Fruit fly (Drosophila melanogaster) whole organism, embryonic: Measurements from ENCODE around the gene CG4009.
A peak's percentile ranks its signal among the peaks of the same experiment; 100 is the strongest.

ENCODE experiments used
- CG10654 ChIP-seq: fragments of 200-800 bp; sonication (Bioruptor generic); optimal IDR thresholded peaks from 2 replicates; lab custom pipeline; 2016; ENCODE audit warnings: missing biosample characterization, missing genetic modification characterization
- CG12071 ChIP-seq: fragments of 200-800 bp; sonication (Bioruptor generic); optimal IDR thresholded peaks from 3 replicates; lab custom pipeline; 2018; ENCODE audit warnings: missing biosample characterization, mild to moderate bottlenecking, missing genetic modification characterization
- CG12744 ChIP-seq: fragments of 200-800 bp; sonication (Bioruptor generic); optimal IDR thresholded peaks from 2 replicates; lab custom pipeline; 2016; ENCODE audit warnings: missing biosample characterization, missing genetic modification characterization
- CG12769 ChIP-seq: fragments of 200-800 bp; sonication (Bioruptor generic); optimal IDR thresholded peaks from 2 replicates; lab custom pipeline; 2019; ENCODE audit warnings: missing biosample characterization, mild to moderate bottlenecking, missing genetic modification characterization, moderate library complexity
- CG13123 ChIP-seq: fragments of 200-800 bp; sonication (Bioruptor generic); optimal IDR thresholded peaks from 2 replicates; lab custom pipeline; 2016; ENCODE audit warnings: missing biosample characterization, missing genetic modification characterization
- CG13775 ChIP-seq: fragments of 200-800 bp; sonication (Bioruptor generic); optimal IDR thresholded peaks from 3 replicates; lab custom pipeline; 2017; ENCODE audit warnings: missing biosample characterization, mild to moderate bottlenecking, missing genetic modification characterization
- CG14965 ChIP-seq: fragments of 200-800 bp; sonication (Bioruptor generic); optimal IDR thresholded peaks from 2 replicates; lab custom pipeline; 2016; ENCODE audit warnings: missing biosample characterization, missing genetic modification characterization, borderline replicate concordance
- CG15073 ChIP-seq: fragments of 200-800 bp; sonication (Bioruptor generic); optimal IDR thresholded peaks from 2 replicates; lab custom pipeline; 2016; ENCODE audit warnings: missing biosample characterization, missing genetic modification characterization
- CG16863 ChIP-seq: fragments of 200-800 bp; sonication (Bioruptor generic); optimal IDR thresholded peaks from 3 replicates; lab custom pipeline; 2016; ENCODE audit warnings: missing biosample characterization, missing genetic modification characterization
- CG1832 ChIP-seq: fragments of 200-800 bp; sonication (Bioruptor generic); optimal IDR thresholded peaks from 2 replicates; lab custom pipeline; 2017; ENCODE audit warnings: missing biosample characterization, mild to moderate bottlenecking, missing genetic modification characterization, inconsistent platforms
- CG18599 ChIP-seq: fragments of 200-800 bp; sonication (Bioruptor generic); optimal IDR thresholded peaks from 3 replicates; lab custom pipeline; 2017; ENCODE audit warnings: missing biosample characterization, missing genetic modification characterization, mild to moderate bottlenecking, moderate library complexity, missing genetic modification reagents
- CG2712 ChIP-seq: fragments of 200-800 bp; optimal IDR thresholded peaks from 3 replicates; lab custom pipeline; 2019; ENCODE audit warnings: missing biosample characterization, mild to moderate bottlenecking, missing genetic modification characterization, moderate library complexity
- CG33557 ChIP-seq: fragments of 200-800 bp; sonication (Bioruptor generic); optimal IDR thresholded peaks from 2 replicates; lab custom pipeline; 2019; ENCODE audit warnings: missing biosample characterization, mild to moderate bottlenecking, missing genetic modification characterization, moderate library complexity
- CG4820 ChIP-seq: fragments of 200-800 bp; sonication (Bioruptor generic); optimal IDR thresholded peaks from 3 replicates; lab custom pipeline; 2016; ENCODE audit warnings: missing biosample characterization, missing genetic modification characterization
- CG6654 ChIP-seq: fragments of 200-800 bp; sonication (Bioruptor generic); optimal IDR thresholded peaks from 2 replicates; lab custom pipeline; 2017; ENCODE audit warnings: missing biosample characterization, mild to moderate bottlenecking, missing genetic modification characterization
- CG7786 ChIP-seq: fragments of 200-800 bp; sonication (Bioruptor generic); optimal IDR thresholded peaks from 2 replicates; lab custom pipeline; 2016; ENCODE audit warnings: missing biosample characterization, missing genetic modification characterization
- CG9215 ChIP-seq: fragments of 200-800 bp; sonication (Bioruptor generic); IDR thresholded peaks from 2 replicates; pipeline ENCODE4 v1.3.6; 2022; ENCODE audit warnings: missing biosample characterization, missing genetic modification characterization
- CG9932 ChIP-seq: fragments of 200-800 bp; sonication (Bioruptor generic); IDR thresholded peaks from 2 replicates; pipeline ENCODE4 v1.3.6; 2022; ENCODE audit warnings: missing biosample characterization, missing genetic modification characterization
- Camta ChIP-seq: fragments of 200-800 bp; sonication (Bioruptor generic); optimal IDR thresholded peaks from 2 replicates; lab custom pipeline; 2016; ENCODE audit warnings: missing biosample characterization, missing genetic modification characterization
- CoRest ChIP-seq: fragments of 200-800 bp; sonication (Bioruptor generic); optimal IDR thresholded peaks from 3 replicates; lab custom pipeline; 2018; ENCODE audit warnings: missing biosample characterization, mild to moderate bottlenecking, missing genetic modification characterization, moderate library complexity
- Doc3 ChIP-seq: fragments of 200-800 bp; sonication (Bioruptor generic); IDR thresholded peaks from 3 replicates; pipeline ENCODE4 v1.3.6; 2022; ENCODE audit warnings: missing biosample characterization, missing genetic modification characterization; ENCODE audit not compliant: partially characterized antibody
- Fer2 ChIP-seq: fragments of 200-800 bp; sonication (Bioruptor generic); optimal IDR thresholded peaks from 2 replicates; lab custom pipeline; 2018; ENCODE audit warnings: missing biosample characterization, mild to moderate bottlenecking, missing genetic modification characterization, moderate library complexity
- HmgZ ChIP-seq: fragments of 200-800 bp; sonication (Bioruptor generic); optimal IDR thresholded peaks from 2 replicates; lab custom pipeline; 2018; ENCODE audit warnings: missing biosample characterization, mild to moderate bottlenecking, missing genetic modification characterization
- Hr39 ChIP-seq: fragments of >200 bp; optimal IDR thresholded peaks from 2 replicates; lab custom pipeline; 2017
- Mad ChIP-seq: fragments of 200-800 bp; sonication (Bioruptor generic); optimal IDR thresholded peaks from 2 replicates; lab custom pipeline; 2016; ENCODE audit warnings: missing biosample characterization, missing genetic modification characterization
- NfI ChIP-seq: fragments of 200-800 bp; sonication (Bioruptor generic); optimal IDR thresholded peaks from 3 replicates; lab custom pipeline; 2018; ENCODE audit warnings: missing biosample characterization, mild to moderate bottlenecking, missing genetic modification characterization, moderate library complexity
- Tbp ChIP-seq: fragments of >200 bp; optimal IDR thresholded peaks from 2 replicates; lab custom pipeline; 2018; ENCODE audit warnings: missing biosample characterization, missing genetic modification characterization
- YL-1 ChIP-seq: fragments of 200-800 bp; sonication (Bioruptor generic); optimal IDR thresholded peaks from 3 replicates; lab custom pipeline; 2017; ENCODE audit warnings: missing biosample characterization, mild to moderate bottlenecking, missing genetic modification characterization
- al ChIP-seq: fragments of 200-800 bp; sonication (Bioruptor generic); IDR thresholded peaks from 2 replicates; pipeline ENCODE4 v1.3.6; 2022; ENCODE audit warnings: missing biosample characterization, missing genetic modification characterization
- bcd ChIP-seq: fragments of 200-800 bp; sonication (Bioruptor generic); optimal IDR thresholded peaks from 2 replicates; lab custom pipeline; 2017; ENCODE audit warnings: missing biosample characterization, mild to moderate bottlenecking, missing genetic modification characterization
- caup ChIP-seq: fragments of 200-800 bp; sonication (Bioruptor generic); optimal IDR thresholded peaks from 3 replicates; lab custom pipeline; 2017; ENCODE audit warnings: missing biosample characterization, mild to moderate bottlenecking, missing genetic modification characterization, moderate library complexity; ENCODE audit not compliant: severe bottlenecking
- chif ChIP-seq, 2 experiments: fragments of 200-800 bp; sonication (Bioruptor generic); optimal IDR thresholded peaks; 3 replicates each; lab custom pipeline; 2016; ENCODE audit warnings: missing biosample characterization in 2 of 2, missing genetic modification characterization in 2 of 2
- disco-r ChIP-seq: fragments of 200-800 bp; sonication (Bioruptor generic); optimal IDR thresholded peaks from 2 replicates; lab custom pipeline; 2016; ENCODE audit warnings: missing biosample characterization, missing genetic modification characterization
- exex ChIP-seq: fragments of 200-800 bp; sonication (Bioruptor generic); optimal IDR thresholded peaks from 4 replicates; lab custom pipeline; 2018; ENCODE audit warnings: missing biosample characterization, mild to moderate bottlenecking, missing genetic modification characterization, moderate library complexity
- fd102C ChIP-seq: fragments of 200-800 bp; sonication (Bioruptor generic); optimal IDR thresholded peaks from 2 replicates; lab custom pipeline; 2018; ENCODE audit warnings: missing biosample characterization, mild to moderate bottlenecking, missing genetic modification characterization, moderate library complexity
- fru ChIP-seq: fragments of >200 bp; optimal IDR thresholded peaks from 2 replicates; lab custom pipeline; 2017
- grn ChIP-seq: fragments of 200-800 bp; sonication (Bioruptor generic); optimal IDR thresholded peaks from 3 replicates; lab custom pipeline; 2017; ENCODE audit warnings: missing biosample characterization, missing genetic modification characterization
- gsb-n ChIP-seq: fragments of 200-800 bp; sonication (Bioruptor generic); optimal IDR thresholded peaks from 3 replicates; lab custom pipeline; 2018; ENCODE audit warnings: missing biosample characterization, mild to moderate bottlenecking, missing genetic modification characterization
- jumu ChIP-seq: fragments of 200-800 bp; sonication (Bioruptor generic); optimal IDR thresholded peaks from 3 replicates; lab custom pipeline; 2016; ENCODE audit warnings: missing biosample characterization, missing genetic modification characterization
- kay ChIP-seq: fragments of 200-800 bp; sonication (Bioruptor generic); optimal IDR thresholded peaks from 2 replicates; lab custom pipeline; 2016; ENCODE audit warnings: missing biosample characterization, missing genetic modification characterization
- lola ChIP-seq, 3 experiments: fragments of >200 bp in 2 of 3; fragments of 200-800 bp in 1 of 3; sonication (Bioruptor generic) in 1 of 3; optimal IDR thresholded peaks; 2 replicates each; lab custom pipeline; 2017 to 2019; ENCODE audit warnings: missing biosample characterization in 3 of 3, missing genetic modification characterization in 3 of 3, mild to moderate bottlenecking in 1 of 3, moderate library complexity in 1 of 3
- nerfin-1 ChIP-seq: fragments of 200-800 bp; sonication (Bioruptor generic); optimal IDR thresholded peaks from 3 replicates; lab custom pipeline; 2019; ENCODE audit warnings: missing biosample characterization, mild to moderate bottlenecking, missing genetic modification characterization, moderate library complexity
- nom ChIP-seq: fragments of 200-800 bp; sonication (Bioruptor generic); optimal IDR thresholded peaks from 2 replicates; lab custom pipeline; 2017; ENCODE audit warnings: missing biosample characterization, missing genetic modification characterization, mild to moderate bottlenecking, moderate library complexity, missing genetic modification reagents
- psq ChIP-seq: fragments of 200-800 bp; sonication (Bioruptor generic); optimal IDR thresholded peaks from 2 replicates; lab custom pipeline; 2017; ENCODE audit warnings: missing biosample characterization, missing genetic modification characterization
- sens-2 ChIP-seq: fragments of 200-800 bp; sonication (Bioruptor generic); IDR thresholded peaks from 2 replicates; pipeline ENCODE4 v1.3.6; 2022; ENCODE audit warnings: missing biosample characterization, missing genetic modification characterization
- seq ChIP-seq: fragments of 200-800 bp; sonication (Bioruptor generic); IDR thresholded peaks from 2 replicates; pipeline ENCODE4 v1.3.6; 2022; ENCODE audit warnings: missing biosample characterization, missing genetic modification characterization
- slbo ChIP-seq: fragments of 200-800 bp; sonication (Bioruptor generic); IDR thresholded peaks from 2 replicates; pipeline ENCODE4 v1.3.6; 2022; ENCODE audit warnings: missing biosample characterization, missing genetic modification characterization
- slou ChIP-seq: fragments of 200-800 bp; sonication (Bioruptor generic); optimal IDR thresholded peaks from 3 replicates; lab custom pipeline; 2016; ENCODE audit warnings: missing biosample characterization, missing genetic modification characterization
- wek ChIP-seq: fragments of 200-800 bp; sonication (Bioruptor generic); optimal IDR thresholded peaks from 3 replicates; lab custom pipeline; 2018; ENCODE audit warnings: missing biosample characterization, mild to moderate bottlenecking, missing genetic modification characterization, moderate library complexity
- z ChIP-seq: fragments of 200-800 bp; sonication (Bioruptor generic); IDR thresholded peaks from 3 replicates; pipeline ENCODE4 v1.3.6; 2022; ENCODE audit warnings: missing biosample characterization, missing genetic modification characterization
- zfh2 ChIP-seq: fragments of 200-800 bp; sonication (Bioruptor generic); optimal IDR thresholded peaks from 2 replicates; lab custom pipeline; 2016; ENCODE audit warnings: missing biosample characterization, missing genetic modification characterization

The CG4009 gene

dm6 chr3R:17072526-17073114 lies 36.8 kb upstream of the CG4009 start, which contains the start of the genes Ns1 and mRpS11 (continued):
- TF ChIP-seq nom (GFP tag; lab: Kevin White, UChicago) = peak; percentile 40
- no peak for TF ChIP-seq CG10654 (GFP tag; lab: Kevin White, UChicago)
- TF ChIP-seq chif (GFP tag; optimal IDR thresholded peaks at IDR 0.05; lab: Kevin White, UChicago) = peak in 1 of 2 experiments; percentile 25
- TF ChIP-seq CG2712 (tag; lab: Kevin White, UChicago) = peak; percentile 29
- peak; percentile 58 for TF ChIP-seq slbo (GFP tag; lab: Robert Waterston, UW)
- no peak for TF ChIP-seq Fer2 (tag; lab: Kevin White, UChicago)
- TF ChIP-seq Tbp = no peak
- no peak for TF ChIP-seq CG14965
- no peak for TF ChIP-seq Camta
- no peak for TF ChIP-seq psq
- no peak for TF ChIP-seq al (GFP tag; lab: Robert Waterston, UW)
- TF ChIP-seq HmgZ (tag; lab: Kevin White, UChicago) = peak; percentile 81
- TF ChIP-seq CG1832 = no peak
- no peak for TF ChIP-seq wek (GFP tag; lab: Kevin White, UChicago)
- TF ChIP-seq NfI (GFP tag; lab: Kevin White, UChicago) = peak; percentile 58
- TF ChIP-seq CG9215 = no peak
- peak; percentile 54 for TF ChIP-seq caup (GFP tag; lab: Kevin White, UChicago)
- no peak for TF ChIP-seq kay (GFP tag; lab: Kevin White, UChicago)
- peak; percentile 13 for TF ChIP-seq Mad
- TF ChIP-seq nerfin-1 (tag; lab: Kevin White, UChicago) = peak; percentile 91
- no peak for TF ChIP-seq lola (GFP tag; optimal IDR thresholded peaks at IDR 0.05; lab: Kevin White, UChicago)
- peak; percentile 30 for TF ChIP-seq gsb-n (tag; lab: Kevin White, UChicago)
- TF ChIP-seq CG15073 (GFP tag; lab: Kevin White, UChicago) = no peak
- peak; percentile 64 for TF ChIP-seq CG9932
- TF ChIP-seq seq (GFP tag; lab: Robert Waterston, UW) = 0 out of 2 replicates have a peak, but pooled peaks have one; percentile 15
- TF ChIP-seq sens-2 (GFP tag; lab: Robert Waterston, UW) = no peak
- TF ChIP-seq CG7786 = peak; percentile 55
- TF ChIP-seq Doc3 (GFP tag; lab: Robert Waterston, UW) = no peak
- TF ChIP-seq z (GFP tag; lab: Robert Waterston, UW) = no peak
- no peak for TF ChIP-seq fd102C (GFP tag; lab: Kevin White, UChicago)
- peak; percentile 52 for TF ChIP-seq zfh2 (GFP tag; lab: Kevin White, UChicago)
- no peak for TF ChIP-seq CG13123 (GFP tag; lab: Kevin White, UChicago)
- TF ChIP-seq CG6654 (GFP tag; lab: Kevin White, UChicago) = no peak
- peak; percentile 14 for TF ChIP-seq bcd (GFP tag; lab: Kevin White, UChicago)
- peak; percentile 0 for TF ChIP-seq CG4820 (GFP tag; lab: Kevin White, UChicago)
- peak; percentile 3 for TF ChIP-seq disco-r (GFP tag; lab: Kevin White, UChicago)
- no peak for TF ChIP-seq grn (GFP tag; lab: Kevin White, UChicago)
- TF ChIP-seq YL-1 = peak; percentile 100
- TF ChIP-seq CG33557 = no peak
- no peak for TF ChIP-seq CG18599 (GFP tag; lab: Kevin White, UChicago)
- no peak for TF ChIP-seq CG16863 (GFP tag; lab: Kevin White, UChicago)
- TF ChIP-seq CG12769 (tag; lab: Kevin White, UChicago) = peak; percentile 57
- TF ChIP-seq Hr39 (lab: Kevin White, UChicago) = no peak
- no peak for TF ChIP-seq fru (lab: Kevin White, UChicago)
- TF ChIP-seq CoRest = no peak
- no peak for TF ChIP-seq CG12071
- TF ChIP-seq slou (GFP tag; lab: Kevin White, UChicago) = no peak
- peak; percentile 60 for TF ChIP-seq jumu
- TF ChIP-seq exex = no peak
- TF ChIP-seq CG12744 (GFP tag; lab: Kevin White, UChicago) = no peak
- peak; percentile 7 for TF ChIP-seq CG13775
